Fruit fly (Drosophila melanogaster): Measurements from ENCODE around the gene comm3.

- no peak for TF ChIP-seq psq (optimal IDR thresholded peaks at IDR 0.05)
- no peak for TF ChIP-seq EcR (GFP tag; optimal IDR thresholded peaks at IDR 0.05)
- TF ChIP-seq usp (GFP tag; optimal IDR thresholded peaks at IDR 0.05), result no peak
These were observed 45.4 kb upstream of the comm3 start for dm6 chr3L:15692794-15693532.

All from whole organism.